Fruit fly (Drosophila melanogaster) whole organism, embryonic: ENCODE results near the gene unc-45.

Source experiments
- BEAF-32 ChIP-seq: fragments of 200-800 bp; sonication (Bioruptor generic); optimal IDR thresholded peaks from 3 replicates; lab custom pipeline; 2017; ENCODE audit warnings: missing biosample characterization, missing genetic modification characterization, mild to moderate bottlenecking, moderate library complexity, missing genetic modification reagents
- BtbVII ChIP-seq: fragments of 200-800 bp; sonication (Bioruptor generic); optimal IDR thresholded peaks from 3 replicates; lab custom pipeline; 2017; ENCODE audit warnings: missing biosample characterization, mild to moderate bottlenecking, missing genetic modification characterization
- CG10147 ChIP-seq: fragments of 200-800 bp; sonication (Bioruptor generic); optimal IDR thresholded peaks from 2 replicates; lab custom pipeline; 2019; ENCODE audit warnings: missing biosample characterization, mild to moderate bottlenecking, missing genetic modification characterization, moderate library complexity
- CG12942 ChIP-seq: fragments of 200-800 bp; sonication (Bioruptor generic); optimal IDR thresholded peaks from 3 replicates; lab custom pipeline; 2016; ENCODE audit warnings: missing biosample characterization, missing genetic modification characterization
- CG13287 ChIP-seq: fragments of 200-800 bp; sonication (Bioruptor generic); IDR thresholded peaks from 2 replicates; pipeline ENCODE4 v1.3.6; 2022; ENCODE audit warnings: missing biosample characterization, missing genetic modification characterization; ENCODE audit not compliant: partially characterized antibody
- CG17802 ChIP-seq: fragments of 200-800 bp; sonication (Bioruptor generic); optimal IDR thresholded peaks from 2 replicates; lab custom pipeline; 2018; ENCODE audit warnings: missing biosample characterization, mild to moderate bottlenecking, missing genetic modification characterization, moderate library complexity
- CG1792 ChIP-seq: fragments of 200-800 bp; sonication (Bioruptor generic); optimal IDR thresholded peaks from 2 replicates; lab custom pipeline; 2016; ENCODE audit warnings: missing biosample characterization, missing genetic modification characterization
- CG1832 ChIP-seq: fragments of 200-800 bp; sonication (Bioruptor generic); optimal IDR thresholded peaks from 2 replicates; lab custom pipeline; 2017; ENCODE audit warnings: missing biosample characterization, mild to moderate bottlenecking, missing genetic modification characterization, inconsistent platforms
- CG30020 ChIP-seq: fragments of 200-800 bp; optimal IDR thresholded peaks from 2 replicates; lab custom pipeline; 2019; ENCODE audit warnings: missing biosample characterization, mild to moderate bottlenecking, missing genetic modification characterization, moderate library complexity
- CG3065 ChIP-seq: fragments of 200-800 bp; sonication (Bioruptor generic); optimal IDR thresholded peaks from 2 replicates; lab custom pipeline; 2016; ENCODE audit warnings: missing biosample characterization, missing genetic modification characterization
- CG31365 ChIP-seq: fragments of 200-800 bp; sonication (Bioruptor generic); optimal IDR thresholded peaks from 2 replicates; lab custom pipeline; 2018; ENCODE audit warnings: missing biosample characterization, mild to moderate bottlenecking, missing genetic modification characterization
- CG3163 ChIP-seq: fragments of 200-800 bp; sonication (Bioruptor generic); optimal IDR thresholded peaks from 3 replicates; lab custom pipeline; 2016; ENCODE audit warnings: missing biosample characterization, missing genetic modification characterization
- CG6854 ChIP-seq: fragments of 200-800 bp; sonication (Bioruptor generic); optimal IDR thresholded peaks from 3 replicates; lab custom pipeline; 2017; ENCODE audit warnings: missing biosample characterization, mild to moderate bottlenecking, missing genetic modification characterization
- CG8290 ChIP-seq, 3 experiments: fragments of 200-800 bp; sonication (Bioruptor generic); optimal IDR thresholded peaks; 2 replicates each; lab custom pipeline; 2016 to 2019; ENCODE audit warnings: missing biosample characterization in 3 of 3, missing genetic modification characterization in 3 of 3, mild to moderate bottlenecking in 2 of 3, moderate library complexity in 1 of 3
- CG8924 ChIP-seq: fragments of 200-800 bp; optimal IDR thresholded peaks from 3 replicates; lab custom pipeline; 2019; ENCODE audit warnings: missing biosample characterization, mild to moderate bottlenecking, missing genetic modification characterization, moderate library complexity
- D19A ChIP-seq: fragments of 200-800 bp; optimal IDR thresholded peaks from 3 replicates; lab custom pipeline; 2019; ENCODE audit warnings: missing biosample characterization, mild to moderate bottlenecking, missing genetic modification characterization, moderate library complexity
- Dip2 ChIP-seq: fragments of 200-800 bp; sonication (Bioruptor generic); IDR thresholded peaks from 2 replicates; pipeline ENCODE4 v1.3.6; 2022; ENCODE audit warnings: missing biosample characterization, missing genetic modification characterization
- E2f1 ChIP-seq: fragments of 200-800 bp; sonication (Bioruptor generic); IDR thresholded peaks from 2 replicates; pipeline ENCODE4 v1.3.6; 2022; ENCODE audit warnings: missing biosample characterization, missing genetic modification characterization
- Gsc ChIP-seq: fragments of 200-800 bp; sonication (Bioruptor generic); IDR thresholded peaks from 2 replicates; pipeline ENCODE4 v1.3.6; 2022; ENCODE audit warnings: missing biosample characterization, missing genetic modification characterization
- HLH4C ChIP-seq: fragments of 200-800 bp; sonication (Bioruptor generic); IDR thresholded peaks from 3 replicates; pipeline ENCODE4 v1.3.6; 2022; ENCODE audit warnings: missing biosample characterization, missing genetic modification characterization; ENCODE audit not compliant: partially characterized antibody
- HmgD ChIP-seq: fragments of 200-800 bp; sonication (Bioruptor generic); optimal IDR thresholded peaks from 3 replicates; lab custom pipeline; 2016; ENCODE audit warnings: missing biosample characterization, missing genetic modification characterization
- Hsf ChIP-seq: fragments of 200-800 bp; sonication (Bioruptor generic); optimal IDR thresholded peaks from 3 replicates; lab custom pipeline; 2016; ENCODE audit warnings: missing biosample characterization, missing genetic modification characterization
- MBD-R2 ChIP-seq: fragments of 200-800 bp; sonication (Bioruptor generic); IDR thresholded peaks from 2 replicates; pipeline ENCODE4 v1.3.6; 2022; ENCODE audit warnings: missing biosample characterization, missing genetic modification characterization
- Myb ChIP-seq: fragments of 200-800 bp; sonication (Bioruptor generic); optimal IDR thresholded peaks from 2 replicates; lab custom pipeline; 2016; ENCODE audit warnings: missing biosample characterization, missing genetic modification characterization
- Opbp ChIP-seq: fragments of 200-800 bp; sonication (Bioruptor generic); IDR thresholded peaks from 3 replicates; pipeline ENCODE4 v1.3.6; 2022; ENCODE audit warnings: missing biosample characterization, missing genetic modification characterization; ENCODE audit not compliant: partially characterized antibody
- Side ChIP-seq: fragments of 200-800 bp; sonication (Bioruptor generic); optimal IDR thresholded peaks from 2 replicates; lab custom pipeline; 2016; ENCODE audit warnings: missing biosample characterization, missing genetic modification characterization
- Sry-β ChIP-seq: fragments of 200-800 bp; sonication (Bioruptor generic); optimal IDR thresholded peaks from 2 replicates; lab custom pipeline; 2018; ENCODE audit warnings: missing biosample characterization, mild to moderate bottlenecking, missing genetic modification characterization, moderate library complexity
- Xbp1 ChIP-seq: fragments of 200-800 bp; sonication (Bioruptor generic); optimal IDR thresholded peaks from 3 replicates; lab custom pipeline; 2016; ENCODE audit warnings: missing biosample characterization, mild to moderate bottlenecking, missing genetic modification characterization
- amos ChIP-seq: fragments of 200-800 bp; sonication (Bioruptor generic); IDR thresholded peaks from 2 replicates; pipeline ENCODE4 v1.3.6; 2022; ENCODE audit warnings: missing biosample characterization, missing genetic modification characterization; ENCODE audit not compliant: partially characterized antibody
- bowl ChIP-seq: fragments of 200-800 bp; sonication (Bioruptor generic); IDR thresholded peaks from 2 replicates; pipeline ENCODE4 v1.3.6; 2022; ENCODE audit warnings: missing biosample characterization, missing genetic modification characterization
- croc ChIP-seq: fragments of 200-800 bp; sonication (Bioruptor generic); conservative IDR thresholded peaks from 3 replicates; pipeline ENCODE4 v1.3.6; 2022; ENCODE audit warnings: missing biosample characterization, missing genetic modification characterization
- crol ChIP-seq: fragments of 200-800 bp; sonication (Bioruptor generic); IDR thresholded peaks from 2 replicates; pipeline ENCODE4 v1.3.6; 2022; ENCODE audit warnings: missing biosample characterization, missing genetic modification characterization
- dan ChIP-seq: fragments of 200-800 bp; sonication (Bioruptor generic); IDR thresholded peaks from 2 replicates; pipeline ENCODE4 v1.3.6; 2022; ENCODE audit warnings: missing biosample characterization, missing genetic modification characterization
- dimm ChIP-seq: fragments of 200-800 bp; sonication (Bioruptor generic); IDR thresholded peaks from 2 replicates; pipeline ENCODE4 v1.3.6; 2022; ENCODE audit warnings: missing biosample characterization, missing genetic modification characterization
- exex ChIP-seq: fragments of 200-800 bp; sonication (Bioruptor generic); optimal IDR thresholded peaks from 4 replicates; lab custom pipeline; 2018; ENCODE audit warnings: missing biosample characterization, mild to moderate bottlenecking, missing genetic modification characterization, moderate library complexity
- gem ChIP-seq: fragments of 200-800 bp; sonication (Bioruptor generic); optimal IDR thresholded peaks from 2 replicates; lab custom pipeline; 2019; ENCODE audit warnings: missing biosample characterization, mild to moderate bottlenecking, missing genetic modification characterization, moderate library complexity
- gsb ChIP-seq: fragments of 200-800 bp; sonication (Bioruptor generic); IDR thresholded peaks from 2 replicates; pipeline ENCODE4 v1.3.6; 2022; ENCODE audit warnings: missing biosample characterization, missing genetic modification characterization
- her ChIP-seq: fragments of 200-800 bp; sonication (Bioruptor generic); optimal IDR thresholded peaks from 2 replicates; lab custom pipeline; 2016; ENCODE audit warnings: missing biosample characterization, missing genetic modification characterization
- klu ChIP-seq: fragments of 200-800 bp; sonication (Bioruptor generic); IDR thresholded peaks from 2 replicates; pipeline ENCODE4 v1.3.6; 2022; ENCODE audit warnings: missing biosample characterization, missing genetic modification characterization
- lab ChIP-seq: fragments of 200-800 bp; sonication (Bioruptor generic); optimal IDR thresholded peaks from 3 replicates; lab custom pipeline; 2017; ENCODE audit warnings: missing biosample characterization, missing genetic modification characterization, mild to moderate bottlenecking, moderate library complexity, missing genetic modification reagents
- lmd ChIP-seq: fragments of 200-800 bp; sonication (Bioruptor generic); IDR thresholded peaks from 2 replicates; pipeline ENCODE4 v1.3.6; 2022; ENCODE audit warnings: missing biosample characterization, missing genetic modification characterization
- mam ChIP-seq: fragments of 200-800 bp; sonication (Bioruptor generic); optimal IDR thresholded peaks from 3 replicates; lab custom pipeline; 2016; ENCODE audit warnings: missing biosample characterization, missing genetic modification characterization
- run ChIP-seq: fragments of 200-800 bp; sonication (Bioruptor generic); optimal IDR thresholded peaks from 3 replicates; lab custom pipeline; 2018; ENCODE audit warnings: missing biosample characterization, mild to moderate bottlenecking, missing genetic modification characterization
- salm ChIP-seq: fragments of 200-800 bp; sonication (Bioruptor generic); optimal IDR thresholded peaks from 2 replicates; lab custom pipeline; 2018; ENCODE audit warnings: missing biosample characterization, mild to moderate bottlenecking, missing genetic modification characterization
- schlank ChIP-seq: fragments of 200-800 bp; sonication (Bioruptor generic); optimal IDR thresholded peaks from 2 replicates; lab custom pipeline; 2018; ENCODE audit warnings: missing biosample characterization, mild to moderate bottlenecking, missing genetic modification characterization
- ttk ChIP-seq: fragments of 200-800 bp; sonication (Bioruptor generic); IDR thresholded peaks from 2 replicates; pipeline ENCODE4 v2.1.2; 2022; ENCODE audit warnings: missing biosample characterization, missing genetic modification characterization
- vnd ChIP-seq: fragments of 200-800 bp; sonication (Bioruptor generic); IDR thresholded peaks from 3 replicates; pipeline ENCODE4 v1.3.6; 2022; ENCODE audit warnings: missing biosample characterization, missing genetic modification characterization; ENCODE audit not compliant: partially characterized antibody
- zf30C ChIP-seq: fragments of 200-800 bp; sonication (Bioruptor generic); optimal IDR thresholded peaks from 3 replicates; lab custom pipeline; 2018; ENCODE audit warnings: missing biosample characterization, mild to moderate bottlenecking, missing genetic modification characterization

Gene unc-45

DNA sequence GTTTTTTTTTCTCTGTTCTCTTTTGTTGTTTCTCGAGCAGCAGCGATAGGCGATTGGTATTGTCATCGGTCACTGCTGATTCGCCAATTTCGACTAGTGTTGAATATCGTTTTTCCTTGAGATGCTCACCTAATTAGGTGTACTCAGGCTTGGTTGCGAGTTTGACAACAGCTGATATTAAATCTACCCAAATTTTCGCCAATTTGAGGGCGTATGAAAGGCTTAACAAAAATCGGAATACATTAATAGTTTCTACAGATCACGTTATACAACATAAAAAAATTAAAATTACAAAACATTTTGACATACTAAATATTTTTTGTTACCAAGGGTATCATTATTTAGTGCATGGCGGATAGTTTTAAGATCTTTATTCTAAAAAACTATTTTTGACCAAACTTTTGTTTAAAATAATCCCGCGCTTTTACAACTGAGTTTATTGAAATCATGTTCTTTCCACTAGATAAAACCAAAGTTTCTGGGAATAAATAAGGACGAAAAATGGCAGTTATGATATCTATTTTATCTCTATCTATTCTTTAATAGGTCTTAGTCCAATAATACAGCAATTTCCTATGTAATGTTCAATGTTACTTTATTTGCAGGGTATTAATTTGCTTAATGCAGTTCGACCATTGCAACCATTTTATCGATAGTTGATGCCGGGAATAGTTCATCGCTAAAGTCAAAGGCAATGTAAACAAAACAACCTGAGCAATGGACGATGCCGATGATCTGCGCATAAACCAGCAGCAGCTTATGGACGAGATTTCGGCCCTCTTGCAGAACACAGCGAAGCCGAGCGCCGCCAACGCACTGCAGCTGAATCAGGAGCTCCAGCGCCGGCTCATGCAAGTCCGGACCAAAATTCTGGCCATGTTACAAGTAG lies 19.7 kb upstream of the unc-45 start, which contains the start of the genes CG10435 and Pbp95 (continued):
- TF ChIP-seq CG8924 (no peak), CG1792 (no peak), run (tag; lab: Kevin White, UChicago) (no peak), CG30020 (tag; lab: Kevin White, UChicago) (peak; percentile 50), CG6854 (GFP tag; lab: Kevin White, UChicago) (no peak), CG1832 (GFP tag; lab: Kevin White, UChicago) (no peak), schlank (no peak), bowl (GFP tag; lab: Robert Waterston, UW) (no peak), CG13287 (peak; percentile 76), Side (GFP tag; lab: Kevin White, UChicago) (peak; percentile 29), amos (GFP tag; lab: Robert Waterston, UW) (peak; percentile 76), BEAF-32 (peak; percentile 74), salm (tag; lab: Kevin White, UChicago) (no peak), Xbp1 (GFP tag; lab: Kevin White, UChicago) (peak; percentile 66), CG8290 (GFP tag; optimal IDR thresholded peaks at IDR 0.05; lab: Kevin White, UChicago) (no peak), CG8290 (tag; optimal IDR thresholded peaks at IDR 0.05; lab: Kevin White, UChicago) (no peak), D19A (tag; lab: Kevin White, UChicago) (peak; percentile 88), klu (no peak), CG3065 (GFP tag; lab: Kevin White, UChicago) (no peak), gem (tag; lab: Kevin White, UChicago) (no peak), CG31365 (tag; lab: Kevin White, UChicago) (no peak), lab (no peak), dan (GFP tag; lab: Robert Waterston, UW) (no peak), ttk (GFP tag; lab: Robert Waterston, UW) (no peak), CG17802 (tag; lab: Kevin White, UChicago) (no peak), croc (GFP tag; lab: Robert Waterston, UW) (no peak), HLH4C (GFP tag; lab: Robert Waterston, UW) (peak; percentile 59), HmgD (GFP tag; lab: Kevin White, UChicago) (no peak), lmd (peak; percentile 38; the same call in 1 of the 2 replicates), Sry-β (peak; percentile 87), Myb (peak; percentile 36), CG3163 (GFP tag; lab: Kevin White, UChicago) (no peak), CG10147 (no peak), her (GFP tag; lab: Kevin White, UChicago) (peak; percentile 45), gsb (GFP tag; lab: Robert Waterston, UW) (0 out of 2 replicates have a peak, but pooled peaks have one; percentile 20), Gsc (GFP tag; lab: Robert Waterston, UW) (no peak), Dip2 (GFP tag; lab: Robert Waterston, UW) (no peak), MBD-R2 (GFP tag; lab: Robert Waterston, UW) (peak; percentile 79), mam (peak; percentile 82), E2f1 (no peak), zf30C (GFP tag; lab: Kevin White, UChicago) (no peak), CG12942 (peak; percentile 41), BtbVII (GFP tag; lab: Kevin White, UChicago) (no peak), vnd (peak; percentile 55; the same call in 2 of the 3 replicates), Opbp (GFP tag; lab: Robert Waterston, UW) (peak; percentile 52; the same call in 1 of the 3 replicates), Hsf (GFP tag; lab: Kevin White, UChicago) (peak; percentile 49), crol (GFP tag; lab: Robert Waterston, UW) (no peak), exex (tag; lab: Kevin White, UChicago) (no peak), dimm (no peak)
